Fruit fly (Drosophila melanogaster) Kc167 (cell line): ENCODE measurements around the gene PolG2.

Experiments used
- Myc ChIP-seq: fragments of >200 bp; optimal IDR thresholded peaks from 2 replicates; lab custom pipeline; 2017; ENCODE audit warnings: missing external identifiers
- Sin3A ChIP-seq: fragments of >200 bp; optimal IDR thresholded peaks from 2 replicates; lab custom pipeline; 2018; ENCODE audit warnings: missing external identifiers
- h ChIP-seq: fragments of >200 bp; optimal IDR thresholded peaks from 3 replicates; lab custom pipeline; 2018; ENCODE audit warnings: missing external identifiers
- insv ChIP-seq: fragments of >200 bp; optimal IDR thresholded peaks from 3 replicates; lab custom pipeline; 2018; ENCODE audit warnings: missing external identifiers
- psq ChIP-seq: fragments of >200 bp; optimal IDR thresholded peaks from 2 replicates; lab custom pipeline; 2017; ENCODE audit warnings: missing external identifiers
- ttk ChIP-seq: sonication (Bioruptor generic); optimal IDR thresholded peaks from 2 replicates; lab custom pipeline; 2017; ENCODE audit warnings: missing external identifiers

Gene PolG2

DNA sequence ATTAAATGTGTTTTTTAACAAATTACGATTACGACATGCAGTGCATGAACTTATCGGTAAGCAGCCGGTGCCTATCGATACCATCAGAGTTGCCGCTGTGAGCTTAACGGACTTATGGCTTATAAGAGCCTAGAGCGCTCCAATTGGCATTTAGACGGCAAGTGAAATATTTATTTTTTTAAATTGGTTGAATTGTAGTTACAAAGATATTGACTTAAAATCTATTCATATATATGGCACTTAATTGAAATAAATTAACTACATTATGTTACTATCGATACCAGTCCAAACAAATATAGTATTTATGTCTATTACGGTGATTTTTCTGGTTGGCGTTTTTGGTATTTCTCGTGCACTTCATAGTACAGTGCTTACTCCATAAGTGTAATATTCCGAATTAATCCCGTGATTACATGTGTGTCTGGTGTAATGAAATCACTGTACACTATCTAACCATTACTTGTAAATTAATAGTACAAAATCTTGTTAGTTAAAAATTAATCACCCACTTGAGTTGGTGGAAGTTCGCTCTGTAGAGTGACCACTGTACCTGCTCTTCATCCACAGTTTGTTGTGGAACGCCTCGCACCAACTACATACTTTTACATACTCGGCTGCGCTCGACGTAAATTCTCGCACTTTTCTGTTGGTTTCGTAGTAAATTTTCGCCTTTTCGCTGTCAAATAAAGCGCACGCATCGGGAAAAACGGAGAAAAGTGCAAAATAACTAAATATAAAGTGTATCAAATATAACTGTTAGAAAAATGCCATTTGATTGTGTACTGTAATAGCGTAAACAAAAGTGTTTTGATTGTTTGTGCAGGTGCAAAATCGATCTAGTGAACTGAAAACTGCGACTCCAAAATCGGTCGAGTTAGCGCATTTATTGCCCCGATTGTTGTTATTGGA lies 2.4 kb upstream of the PolG2 start, which contains the start of the genes mRpS23 and CenG1A:
mRpS23 (minus strand) TSS at position 71 of the 909 bp plus-strand sequence.
CenG1A (plus strand) TSS at position 563 of the 909 bp plus-strand sequence.
- TF ChIP-seq Sin3A (lab: Kevin White, UChicago) (peak; percentile 60), Myc (no peak)

DNA sequence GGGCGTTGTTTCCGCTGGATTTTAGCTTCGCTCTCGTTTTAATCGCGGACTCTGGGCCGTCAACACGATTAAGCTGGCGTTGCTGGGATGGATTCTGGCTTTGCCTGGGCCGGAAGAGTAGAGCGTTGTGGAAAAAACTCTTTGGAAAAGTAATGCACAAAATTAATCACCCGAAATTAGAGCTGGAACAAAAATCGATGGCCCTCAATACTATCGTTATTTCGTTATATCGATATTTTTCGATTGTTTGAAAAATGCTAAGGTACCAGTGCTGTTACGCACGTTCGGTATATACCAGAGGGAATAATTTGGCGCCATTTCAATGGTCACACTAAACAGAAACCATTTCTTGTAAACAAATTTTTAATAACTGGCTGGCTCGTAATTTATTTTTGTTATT lies 3.4 kb downstream of the PolG2 start, which contains the start of the genes Arpc1 and Orc5:
Arpc1 (minus strand) TSS at position 202 of the 400 bp plus-strand sequence.
Orc5 (plus strand) TSS at position 298 of the 400 bp plus-strand sequence.
- TF ChIP-seq h (lab: Kevin White, UChicago) (no peak), insv (no peak), psq (lab: Kevin White, UChicago) (no peak), ttk (no peak), Myc (no peak), Sin3A (lab: Kevin White, UChicago) (no peak)

DNA sequence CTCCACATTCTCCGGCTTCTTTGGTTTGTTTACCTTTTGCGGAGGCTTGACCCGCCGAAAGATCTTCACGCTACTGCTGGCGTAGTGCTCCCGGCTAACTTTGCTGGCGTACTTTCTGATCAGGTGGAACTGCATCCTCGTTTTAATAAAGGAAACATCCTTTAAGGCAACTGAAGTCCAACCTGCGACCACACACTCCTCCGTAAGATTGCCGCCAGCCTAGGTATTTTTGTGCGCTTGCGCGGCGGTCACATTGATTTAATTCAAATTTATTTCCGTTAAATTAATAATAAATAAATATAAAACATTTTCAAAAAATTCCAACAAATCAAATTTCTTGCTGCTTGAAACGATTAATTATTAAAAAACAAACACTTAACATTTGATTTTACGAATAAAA lies 5.3 kb downstream of the PolG2 start, which contains the start of gene PolG1:
PolG1 (minus strand) TSS at position 216 of the 400 bp plus-strand sequence.
- TF ChIP-seq Sin3A (lab: Kevin White, UChicago): no peak

DNA sequence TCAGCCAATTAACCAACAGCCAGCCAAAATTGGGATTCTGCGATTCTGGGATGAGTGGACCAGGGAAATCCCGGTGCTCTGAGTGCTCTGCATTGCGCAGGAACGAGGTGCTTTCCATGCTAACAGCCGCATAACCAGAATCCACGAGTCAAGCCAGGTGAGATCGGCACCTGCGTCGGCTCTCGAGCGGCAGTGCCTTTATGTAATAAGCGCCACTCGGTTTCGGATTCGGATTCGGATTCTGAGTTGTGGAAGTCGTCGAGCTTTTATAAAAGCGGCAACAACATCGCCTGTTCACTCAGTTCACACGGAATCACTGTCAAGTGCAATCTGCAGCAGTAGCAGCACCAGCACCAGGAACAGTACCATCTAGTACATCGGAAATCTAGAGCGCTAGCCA lies 12.0 kb downstream of the PolG2 start, which contains the start of gene b:
b (plus strand) TSS at position 301 of the 400 bp plus-strand sequence.
- no peak for TF ChIP-seq ttk
- no peak for TF ChIP-seq h (lab: Kevin White, UChicago)
- TF ChIP-seq psq (lab: Kevin White, UChicago): no peak
- no peak for TF ChIP-seq insv
- TF ChIP-seq Sin3A (lab: Kevin White, UChicago): no peak
- TF ChIP-seq Myc: no peak

DNA sequence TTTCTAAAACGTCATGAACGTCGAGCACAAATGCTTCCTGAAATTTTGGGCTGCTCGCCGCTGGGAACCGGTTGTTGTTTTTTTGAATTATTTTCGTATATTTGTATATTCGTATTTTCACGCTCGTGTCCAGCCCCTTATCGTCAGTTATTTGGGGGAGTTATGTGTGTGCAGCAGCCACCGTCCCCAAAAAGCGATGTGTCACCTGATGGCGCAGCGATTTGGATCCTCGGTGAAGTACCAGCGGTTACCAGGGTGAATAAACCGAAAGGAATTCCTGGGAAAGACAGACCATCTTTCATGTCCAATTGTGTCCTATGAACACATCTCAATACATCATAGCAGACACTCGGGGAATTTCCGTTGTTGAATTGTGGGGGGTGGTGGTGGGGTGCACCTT lies 12.7 kb downstream of the PolG2 start:
- TF ChIP-seq psq (lab: Kevin White, UChicago) (no peak), ttk (no peak), Myc (no peak), insv (no peak), h (lab: Kevin White, UChicago) (no peak), Sin3A (lab: Kevin White, UChicago) (no peak)

DNA sequence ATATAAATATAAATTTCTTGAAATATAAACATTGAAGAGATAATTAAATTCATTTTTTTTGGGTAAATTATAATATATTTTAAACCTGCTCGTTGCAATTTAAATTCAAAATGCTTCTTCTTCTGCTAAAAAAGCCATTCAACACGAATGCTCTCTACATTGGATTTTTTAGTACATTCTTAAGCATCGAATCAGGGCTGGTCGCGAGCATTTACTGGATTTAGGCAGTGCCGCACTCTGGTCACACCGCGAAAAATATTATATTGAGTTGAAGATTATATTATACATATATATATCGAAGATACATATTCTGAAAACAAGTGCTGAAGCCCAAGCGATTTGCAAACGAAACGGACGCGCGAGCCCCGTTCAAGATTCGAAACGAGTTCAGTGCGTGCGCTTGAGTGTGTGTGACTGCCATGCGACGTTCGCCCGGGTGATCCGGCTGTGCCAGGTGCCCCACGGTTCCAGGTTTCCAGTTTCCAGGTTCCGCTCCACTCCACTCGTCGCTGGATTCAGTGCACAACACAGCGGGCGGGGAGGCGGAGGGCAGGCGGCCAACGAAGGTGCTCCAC lies 19.2 kb downstream of the PolG2 start, which contains the start of gene Sos:
Sos (plus strand) TSS at position 213 of the 575 bp plus-strand sequence.
- TF ChIP-seq h (lab: Kevin White, UChicago): no peak

DNA sequence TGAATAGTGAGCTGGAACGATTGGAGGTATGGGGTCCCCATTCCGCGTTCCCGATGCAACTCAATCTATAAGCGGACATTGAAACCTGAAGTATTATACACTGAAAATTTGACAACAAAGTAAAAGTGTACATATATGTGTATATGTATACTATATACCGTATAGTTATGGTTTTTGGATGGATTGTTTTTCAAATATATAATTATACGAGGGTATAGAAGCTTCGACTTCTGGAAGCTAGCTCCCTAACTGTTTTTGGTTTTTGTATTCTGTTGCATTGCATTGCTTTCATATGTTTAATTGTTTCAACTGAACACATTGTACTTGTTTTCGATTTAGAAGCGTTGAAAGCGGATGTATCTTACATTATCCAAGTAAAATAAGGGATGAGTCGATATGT lies 19.7 kb downstream of the PolG2 start, which contains the start of gene CG16888:
CG16888 (minus strand) TSS at position 101 of the 400 bp plus-strand sequence.
- TF ChIP-seq psq (lab: Kevin White, UChicago): no peak
- TF ChIP-seq Myc: no peak
- no peak for TF ChIP-seq insv
- TF ChIP-seq Sin3A (lab: Kevin White, UChicago): no peak
- no peak for TF ChIP-seq ttk
- no peak for TF ChIP-seq h (lab: Kevin White, UChicago)

DNA sequence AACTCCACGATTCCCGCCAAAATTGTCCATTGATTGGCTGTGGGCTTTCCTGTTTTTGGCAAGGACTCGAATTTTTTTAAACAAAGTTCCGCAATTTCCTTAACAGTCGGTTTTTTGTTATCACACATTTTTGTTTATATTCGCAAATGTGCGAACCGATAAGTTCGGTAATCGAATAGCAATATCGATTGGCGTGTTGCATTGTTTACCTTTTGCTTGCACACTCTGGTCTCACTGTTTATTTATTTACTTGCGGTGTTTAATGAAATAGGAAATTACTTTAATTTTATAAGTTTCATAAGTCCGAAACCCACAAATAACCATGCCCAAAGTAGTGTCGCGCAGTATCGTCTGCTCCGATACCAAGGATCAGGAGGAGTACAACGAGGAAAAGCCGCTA lies 21.6 kb downstream of the PolG2 start, which contains the start of the genes Adat1 and CG16865:
Adat1 (minus strand) TSS at position 152 of the 400 bp plus-strand sequence.
CG16865 (plus strand) TSS at position 200 of the 400 bp plus-strand sequence.
- TF ChIP-seq ttk: no peak
- no peak for TF ChIP-seq Myc
- no peak for TF ChIP-seq insv
- no peak for TF ChIP-seq h (lab: Kevin White, UChicago)
- TF ChIP-seq psq (lab: Kevin White, UChicago): no peak
- TF ChIP-seq Sin3A (lab: Kevin White, UChicago): no peak

DNA sequence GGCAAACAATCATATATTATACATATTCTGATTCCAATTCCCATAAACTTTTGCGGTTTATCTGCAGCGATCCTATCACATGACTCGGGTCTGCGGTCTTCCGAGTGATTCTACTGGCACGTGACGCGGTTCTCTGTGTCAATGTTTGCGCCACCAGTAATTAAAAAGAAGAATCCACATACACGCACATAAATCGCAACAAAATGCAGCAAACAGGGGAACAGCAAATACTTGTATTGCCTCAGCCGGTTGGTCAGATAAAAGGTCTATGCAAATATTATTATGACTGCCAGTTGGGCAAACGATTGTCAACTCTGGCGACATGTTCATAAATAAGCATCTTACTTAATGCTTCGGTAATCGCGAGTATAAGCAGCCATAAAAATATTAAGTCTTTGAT lies 24.9 kb downstream of the PolG2 start:
- no peak for TF ChIP-seq Sin3A (lab: Kevin White, UChicago)

DNA sequence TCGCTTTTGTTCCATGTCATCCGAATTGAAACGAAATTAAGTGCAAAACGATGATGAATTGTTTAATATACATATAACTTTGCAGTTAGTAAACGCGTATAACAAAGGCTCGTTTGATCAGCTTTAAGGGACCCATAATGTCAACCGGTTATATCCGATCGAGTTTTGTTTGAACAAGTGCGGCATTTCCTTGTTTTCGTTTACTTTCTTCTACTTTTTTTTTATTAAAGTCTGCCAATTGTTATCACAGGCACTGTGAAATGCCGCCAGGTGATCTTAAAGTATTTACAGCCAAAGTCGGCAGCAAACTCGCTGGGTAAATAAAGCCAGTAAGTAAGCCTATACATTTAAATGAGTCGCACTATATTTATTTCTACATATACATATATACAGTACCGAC lies 25.8 kb downstream of the PolG2 start:
- TF ChIP-seq h (lab: Kevin White, UChicago) (no peak), Sin3A (lab: Kevin White, UChicago) (no peak), ttk (no peak), Myc (no peak), psq (lab: Kevin White, UChicago) (no peak), insv (no peak)

DNA sequence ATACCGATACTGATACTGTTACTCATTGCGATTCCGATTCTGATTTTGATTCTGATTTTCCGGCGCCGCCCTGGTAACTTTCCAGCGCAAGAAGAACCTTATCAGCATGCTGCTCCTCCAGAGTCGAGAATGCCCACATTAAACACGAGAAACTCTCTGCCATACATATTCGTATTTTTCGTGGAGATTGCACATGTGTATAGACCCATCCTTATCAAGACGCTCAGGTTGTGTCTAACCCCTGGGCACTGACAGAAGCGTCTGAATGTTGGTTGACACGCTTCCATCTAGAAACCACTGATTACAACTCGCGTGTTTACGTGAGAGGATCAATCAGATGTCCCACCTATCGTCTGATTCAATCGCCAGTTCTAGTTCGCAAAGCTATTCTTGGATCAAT lies 27.7 kb downstream of the PolG2 start:
- TF ChIP-seq psq (lab: Kevin White, UChicago): no peak
- TF ChIP-seq ttk: no peak
- no peak for TF ChIP-seq Myc
- TF ChIP-seq h (lab: Kevin White, UChicago): no peak
- no peak for TF ChIP-seq insv
- TF ChIP-seq Sin3A (lab: Kevin White, UChicago): no peak

DNA sequence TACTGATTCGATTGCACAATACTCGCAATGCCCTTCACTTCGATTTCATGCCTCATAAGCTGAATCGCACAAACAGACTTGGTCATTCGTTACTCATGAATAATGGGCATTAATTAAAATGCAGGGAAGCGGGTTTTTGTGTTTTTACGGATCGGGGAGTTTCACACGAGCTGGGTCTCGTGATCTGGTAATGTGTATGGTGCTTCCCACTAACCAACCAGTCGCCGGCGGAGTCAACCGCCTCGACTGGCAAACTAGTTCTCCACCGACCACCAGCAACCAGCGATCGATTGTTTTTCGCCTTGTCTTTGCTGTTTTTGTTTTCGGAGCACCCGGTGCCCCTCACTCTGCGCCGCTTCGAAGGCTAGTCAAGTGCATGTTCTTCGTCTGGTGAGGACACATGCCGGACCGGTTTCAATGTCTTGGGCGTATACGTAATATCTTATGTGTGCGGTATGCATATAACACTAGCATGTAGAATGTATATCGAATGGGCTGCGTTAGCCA lies 28.3 kb downstream of the PolG2 start:
- TF ChIP-seq insv (no peak), Myc (no peak), ttk (no peak), Sin3A (lab: Kevin White, UChicago) (no peak), h (lab: Kevin White, UChicago) (no peak), psq (lab: Kevin White, UChicago) (no peak)
